Worm (Caenorhabditis elegans) whole organism, L2 larva: ENCODE data around the gene cit-1.2.

Experiments
- R02D3.7 ChIP-seq: fragments of 150-350 bp; optimal IDR thresholded peaks from 2 replicates; lab custom pipeline; 2014; ENCODE audit warnings: missing biosample characterization, missing genetic modification characterization
- ZK546.5 ChIP-seq: sonication (generic microtip); optimal IDR thresholded peaks from 2 replicates; lab custom pipeline; 2017; ENCODE audit warnings: missing biosample characterization, missing genetic modification characterization
- alr-1 ChIP-seq: fragments of 150-350 bp; optimal IDR thresholded peaks from 2 replicates; lab custom pipeline; 2014; ENCODE audit warnings: missing biosample characterization, missing genetic modification characterization
- ama-1 ChIP-seq: fragments of 150-350 bp; optimal IDR thresholded peaks from 2 replicates; lab custom pipeline; 2018; ENCODE audit warnings: inconsistent platforms
- ceh-16 ChIP-seq: fragments of 150-350 bp; optimal IDR thresholded peaks from 2 replicates; lab custom pipeline; 2014; ENCODE audit warnings: missing biosample characterization, missing genetic modification characterization
- elt-1 ChIP-seq: fragments of 150-350 bp; optimal IDR thresholded peaks from 2 replicates; lab custom pipeline; 2014; ENCODE audit warnings: missing biosample characterization, missing genetic modification characterization
- elt-3 ChIP-seq: sonication (generic microtip); optimal IDR thresholded peaks from 2 replicates; lab custom pipeline; 2017; ENCODE audit warnings: missing biosample characterization, missing genetic modification characterization
- fos-1 ChIP-seq: fragments of 150-350 bp; optimal IDR thresholded peaks from 2 replicates; lab custom pipeline; 2014; ENCODE audit warnings: missing biosample characterization, missing genetic modification characterization
- lin-39 ChIP-seq: fragments of 150-350 bp; optimal IDR thresholded peaks from 2 replicates; lab custom pipeline; 2014; ENCODE audit warnings: missing biosample characterization, missing genetic modification reagents, missing genetic modification characterization
- nhr-23 ChIP-seq: fragments of 150-350 bp; optimal IDR thresholded peaks from 2 replicates; lab custom pipeline; 2014; ENCODE audit warnings: missing biosample characterization, missing genetic modification reagents, missing genetic modification characterization
- nhr-6 ChIP-seq: fragments of 150-350 bp; optimal IDR thresholded peaks from 2 replicates; lab custom pipeline; 2014; ENCODE audit warnings: missing biosample characterization, missing genetic modification characterization
- skn-1 ChIP-seq: sonication (generic microtip); optimal IDR thresholded peaks from 2 replicates; lab custom pipeline; 2017; ENCODE audit warnings: missing biosample characterization, missing genetic modification characterization
- snpc-4 ChIP-seq: fragments of 150-350 bp; optimal IDR thresholded peaks from 2 replicates; lab custom pipeline; 2014; ENCODE audit warnings: missing biosample characterization, missing genetic modification characterization
- unc-62 ChIP-seq: fragments of 150-350 bp; optimal IDR thresholded peaks from 2 replicates; lab custom pipeline; 2014; ENCODE audit warnings: missing biosample characterization, missing genetic modification reagents, missing genetic modification characterization

DNA sequence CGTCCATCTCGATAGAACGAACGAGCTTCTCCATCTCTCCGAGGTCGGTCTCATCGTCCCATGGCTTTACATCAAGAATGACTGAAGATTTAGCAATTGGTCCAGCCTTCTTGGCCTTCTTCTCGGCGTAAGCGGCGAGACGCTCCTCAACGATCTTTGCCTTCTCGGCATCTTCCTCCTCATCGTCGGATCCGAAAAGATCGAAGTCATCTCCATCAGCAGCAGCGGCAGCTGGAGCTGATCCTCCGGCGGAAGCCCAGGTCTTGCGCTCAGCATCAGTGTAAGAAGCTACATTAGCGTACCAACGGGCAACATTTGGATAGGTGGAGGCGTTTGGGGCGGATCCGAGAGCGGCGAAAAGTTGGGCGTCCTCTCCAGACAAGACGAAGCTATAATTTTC, 37.9 kb upstream of the cit-1.2 start:
- TF ChIP-seq R02D3.7 (tag; lab: Kevin White, UChicago) (no peak), nhr-6 (tag; lab: Kevin White, UChicago) (no peak), ama-1 (lab: Kevin White, UChicago) (no peak), nhr-23 (tag; lab: Kevin White, UChicago) (no peak), ZK546.5 (tag; lab: Kevin White, UChicago) (no peak), unc-62 (no peak), ceh-16 (tag; lab: Kevin White, UChicago) (no peak), elt-3 (tag; lab: Kevin White, UChicago) (no peak), alr-1 (tag; lab: Kevin White, UChicago) (no peak), elt-1 (tag; lab: Kevin White, UChicago) (no peak), lin-39 (tag; lab: Kevin White, UChicago) (no peak), fos-1 (no peak), skn-1 (tag; lab: Kevin White, UChicago) (no peak), snpc-4 (no peak)
